Worm (Caenorhabditis elegans) whole organism, mixed stage, embryonic: Measurements from ENCODE around the gene ptrg-1.

Source experiments
- M03D4.4 ChIP-seq: sonication (generic microtip); optimal IDR thresholded peaks from 2 replicates; lab custom pipeline; 2017; ENCODE audit warnings: mild to moderate bottlenecking, missing genetic modification characterization, missing compliant biosample characterization
- bed-3 ChIP-seq: fragments of 200-800 bp; sonication (Bioruptor generic); optimal IDR thresholded peaks from 3 replicates; lab custom pipeline; 2018; ENCODE audit warnings: mild to moderate bottlenecking, missing genetic modification characterization, moderate library complexity, missing compliant biosample characterization
- blmp-1 ChIP-seq: fragments of 150-350 bp; optimal IDR thresholded peaks from 2 replicates; lab custom pipeline; 2014; ENCODE audit warnings: missing biosample characterization, missing genetic modification characterization
- ceh-39 ChIP-seq: fragments of 150-350 bp; optimal IDR thresholded peaks from 2 replicates; lab custom pipeline; 2014; ENCODE audit warnings: missing biosample characterization, missing genetic modification characterization
- ceh-43 ChIP-seq: fragments of 200-800 bp; sonication (Bioruptor generic); optimal IDR thresholded peaks from 2 replicates; lab custom pipeline; 2018; ENCODE audit warnings: mild to moderate bottlenecking, missing genetic modification characterization, moderate library complexity, missing compliant biosample characterization
- ces-1 ChIP-seq: fragments of 150-350 bp; optimal IDR thresholded peaks from 2 replicates; lab custom pipeline; 2014; ENCODE audit warnings: missing biosample characterization, missing genetic modification reagents, missing genetic modification characterization
- cnd-1 ChIP-seq: fragments of 200-800 bp; sonication (Bioruptor generic); optimal IDR thresholded peaks from 2 replicates; lab custom pipeline; 2018; ENCODE audit warnings: mild to moderate bottlenecking, missing genetic modification characterization, missing compliant biosample characterization
- drap-1 ChIP-seq: fragments of 200-800 bp; sonication (Bioruptor generic); optimal IDR thresholded peaks from 3 replicates; lab custom pipeline; 2018; ENCODE audit warnings: mild to moderate bottlenecking, missing genetic modification characterization, missing compliant biosample characterization
- elt-1 ChIP-seq: sonication (generic microtip); optimal IDR thresholded peaks from 2 replicates; lab custom pipeline; 2017; ENCODE audit warnings: missing genetic modification characterization, mild to moderate bottlenecking, missing compliant biosample characterization, antibody characterized with exemption, moderate library complexity, borderline replicate concordance; ENCODE audit not compliant: insufficient read depth
- flh-1 ChIP-seq: fragments of 200-800 bp; sonication (Bioruptor generic); optimal IDR thresholded peaks from 2 replicates; lab custom pipeline; 2018; ENCODE audit warnings: mild to moderate bottlenecking, missing genetic modification characterization, moderate library complexity, missing compliant biosample characterization
- ham-2 ChIP-seq: fragments of 200-800 bp; sonication (Bioruptor generic); optimal IDR thresholded peaks from 2 replicates; lab custom pipeline; 2018; ENCODE audit warnings: mild to moderate bottlenecking, missing genetic modification characterization, missing compliant biosample characterization
- lin-13 ChIP-seq: fragments of 150-350 bp; optimal IDR thresholded peaks from 2 replicates; lab custom pipeline; 2014; ENCODE audit warnings: missing biosample characterization, missing genetic modification characterization
- lin-32 ChIP-seq: fragments of 200-800 bp; sonication (Bioruptor generic); optimal IDR thresholded peaks from 2 replicates; lab custom pipeline; 2018; ENCODE audit warnings: mild to moderate bottlenecking, missing genetic modification characterization, missing compliant biosample characterization
- mab-5 ChIP-seq: fragments of 150-350 bp; optimal IDR thresholded peaks from 2 replicates; lab custom pipeline; 2014; ENCODE audit warnings: missing biosample characterization, missing genetic modification characterization
- mep-1 ChIP-seq: fragments of 150-350 bp; optimal IDR thresholded peaks from 2 replicates; lab custom pipeline; 2017; ENCODE audit warnings: missing biosample characterization, missing genetic modification reagents, missing genetic modification characterization, inconsistent platforms
- mls-2 ChIP-seq: sonication (generic microtip); optimal IDR thresholded peaks from 2 replicates; lab custom pipeline; 2016; ENCODE audit warnings: mild to moderate bottlenecking, missing genetic modification characterization, moderate library complexity, missing compliant biosample characterization
- nhr-2 ChIP-seq: fragments of 150-350 bp; optimal IDR thresholded peaks from 2 replicates; lab custom pipeline; 2014; ENCODE audit warnings: missing biosample characterization, missing genetic modification characterization
- nhr-28 ChIP-seq: fragments of 150-350 bp; optimal IDR thresholded peaks from 2 replicates; lab custom pipeline; 2014; ENCODE audit warnings: missing biosample characterization, missing genetic modification characterization
- nhr-76 ChIP-seq: sonication (generic microtip); optimal IDR thresholded peaks from 2 replicates; lab custom pipeline; 2017; ENCODE audit warnings: missing biosample characterization, missing genetic modification characterization
- pha-4 ChIP-seq: fragments of 150-350 bp; optimal IDR thresholded peaks from 2 replicates; lab custom pipeline; 2018; ENCODE audit warnings: missing biosample characterization, missing genetic modification reagents, missing genetic modification characterization
- sem-2 ChIP-seq: fragments of 200-800 bp; sonication (Bioruptor generic); optimal IDR thresholded peaks from 2 replicates; lab custom pipeline; 2018; ENCODE audit warnings: mild to moderate bottlenecking, missing genetic modification characterization, missing compliant biosample characterization
- snpc-4 ChIP-seq: fragments of 150-350 bp; optimal IDR thresholded peaks from 2 replicates; lab custom pipeline; 2014; ENCODE audit warnings: missing biosample characterization, missing genetic modification characterization
- sptf-1 ChIP-seq: sonication (generic microtip); optimal IDR thresholded peaks from 2 replicates; lab custom pipeline; 2017; ENCODE audit warnings: mild to moderate bottlenecking, missing genetic modification characterization, moderate library complexity, missing compliant biosample characterization
- tbx-8 ChIP-seq: fragments of 200-800 bp; sonication (Bioruptor generic); optimal IDR thresholded peaks from 2 replicates; lab custom pipeline; 2018; ENCODE audit warnings: mild to moderate bottlenecking, missing genetic modification characterization, moderate library complexity, missing compliant biosample characterization
- unc-120 ChIP-seq: sonication (generic microtip); optimal IDR thresholded peaks from 2 replicates; lab custom pipeline; 2017; ENCODE audit warnings: missing genetic modification characterization, missing compliant biosample characterization; ENCODE audit not compliant: poor library complexity, severe bottlenecking
- unc-39 ChIP-seq: fragments of 150-350 bp; optimal IDR thresholded peaks from 2 replicates; lab custom pipeline; 2014; ENCODE audit warnings: missing biosample characterization, missing genetic modification characterization
- unc-62 ChIP-seq: fragments of 150-350 bp; optimal IDR thresholded peaks from 2 replicates; lab custom pipeline; 2014; ENCODE audit warnings: missing biosample characterization, missing genetic modification reagents, missing genetic modification characterization
- zip-8 ChIP-seq: fragments of 150-350 bp; optimal IDR thresholded peaks from 2 replicates; lab custom pipeline; 2014; ENCODE audit warnings: missing biosample characterization, missing genetic modification characterization
- ztf-11 ChIP-seq: fragments of 150-350 bp; optimal IDR thresholded peaks from 2 replicates; lab custom pipeline; 2014; ENCODE audit warnings: missing biosample characterization, missing genetic modification characterization

Gene ptrg-1

DNA sequence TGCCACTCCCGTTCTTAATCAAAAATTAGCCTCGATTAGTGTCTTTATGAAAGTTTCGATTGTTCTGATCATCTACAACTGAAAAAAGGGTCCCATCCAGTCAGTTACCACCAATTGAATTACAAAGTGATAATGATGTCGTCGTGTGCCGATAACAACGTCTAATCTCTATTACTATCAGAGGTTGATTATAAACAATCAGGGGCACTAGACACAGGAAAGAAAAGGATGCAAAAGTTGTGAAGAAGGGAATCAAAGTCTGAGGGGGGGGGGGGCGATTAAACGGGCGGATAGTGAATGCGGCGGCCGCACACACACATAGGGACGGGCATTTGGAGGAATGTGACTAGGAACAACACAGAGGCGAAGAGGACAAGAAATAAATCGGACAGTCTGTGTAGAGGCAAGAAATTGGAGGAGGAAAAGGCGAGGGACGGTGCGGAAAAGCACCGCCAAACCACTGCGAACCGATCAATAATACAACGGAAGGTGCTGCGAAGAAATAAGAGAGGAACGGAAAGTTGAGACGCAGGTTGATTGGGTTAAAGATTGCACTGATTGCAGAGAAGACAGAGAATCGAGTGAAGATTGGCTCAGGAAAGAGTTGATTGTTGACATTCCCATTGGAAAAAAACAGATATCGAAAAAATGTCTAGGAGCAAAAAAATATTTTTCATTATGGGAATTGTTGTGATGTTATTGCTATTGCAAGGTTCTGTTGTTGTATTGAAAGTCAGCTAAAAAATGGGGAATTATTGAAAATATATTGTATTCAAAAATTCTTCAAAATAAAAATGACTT, 19.1 kb downstream of the ptrg-1 start:
- TF ChIP-seq cnd-1: peak; percentile 20
- TF ChIP-seq elt-1 (tag; lab: Kevin White, UChicago): no peak
- TF ChIP-seq mls-2 (tag; lab: Kevin White, UChicago): peak; percentile 51
- peak; percentile 14 for TF ChIP-seq sptf-1
- no peak for TF ChIP-seq nhr-76 (tag; lab: Kevin White, UChicago)
- no peak for TF ChIP-seq blmp-1 (tag; lab: Kevin White, UChicago)
- TF ChIP-seq unc-120 (tag; lab: Kevin White, UChicago): peak; percentile 9
- peak; percentile 63 for TF ChIP-seq drap-1 (GFP tag; lab: Kevin White, UChicago)
- TF ChIP-seq M03D4.4 (tag; lab: Kevin White, UChicago): peak; percentile 60
- no peak for TF ChIP-seq lin-13 (tag; lab: Kevin White, UChicago)
- TF ChIP-seq pha-4: peak; percentile 13
- peak; percentile 22 for TF ChIP-seq ham-2
- no peak for TF ChIP-seq flh-1 (GFP tag; lab: Kevin White, UChicago)
- no peak for TF ChIP-seq mab-5 (tag; lab: Kevin White, UChicago)

DNA sequence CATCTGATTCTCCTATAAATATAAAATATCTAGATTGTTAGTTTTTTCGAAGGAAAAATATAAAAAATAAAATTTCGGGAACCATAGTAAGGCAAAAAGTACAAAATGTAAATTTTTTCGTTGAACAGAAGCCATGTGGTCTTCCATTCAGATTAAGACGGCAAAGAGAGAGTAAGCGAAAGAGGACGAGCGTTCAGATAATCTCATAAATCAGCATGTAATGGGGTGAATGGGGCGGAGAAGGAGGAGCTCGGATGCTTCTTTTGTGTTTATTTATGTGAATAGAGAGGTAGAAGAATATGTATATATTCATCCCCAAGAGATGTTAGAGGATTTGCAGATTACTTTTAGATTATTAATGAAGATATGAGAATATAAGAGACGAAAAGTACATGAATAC, 19.9 kb downstream of the ptrg-1 start, which contains the start of gene pxf-1:
TSS of gene pxf-1 (minus strand) at position 14 of the 400 bp plus-strand sequence.
- TF ChIP-seq sem-2: no peak
- TF ChIP-seq ces-1 (GFP tag; lab: Kevin White, UChicago): peak; percentile 59
- TF ChIP-seq mab-5 (tag; lab: Kevin White, UChicago): no peak

DNA sequence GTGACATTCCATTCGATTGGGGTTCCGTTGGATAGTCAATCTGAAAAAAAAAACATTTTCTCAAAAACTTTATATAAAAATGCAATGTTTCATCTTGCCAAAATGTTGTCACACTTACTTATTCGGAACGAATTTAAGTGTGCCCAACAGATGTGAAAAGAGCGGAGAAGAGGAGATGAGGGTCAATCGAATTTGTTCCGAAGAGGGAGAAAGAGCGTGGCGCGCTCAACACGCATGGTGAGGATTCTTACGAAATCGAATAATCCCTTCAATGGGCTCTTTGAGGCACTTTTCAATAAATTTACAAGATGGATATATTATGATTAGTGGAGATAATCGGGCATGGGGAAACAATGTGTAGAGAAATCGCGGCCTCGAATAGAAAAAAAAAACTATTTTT, 23.4 kb downstream of the ptrg-1 start:
- TF ChIP-seq zip-8 (tag; lab: Kevin White, UChicago) (no peak), unc-62 (no peak), ces-1 (GFP tag; lab: Kevin White, UChicago) (peak; percentile 99)

DNA sequence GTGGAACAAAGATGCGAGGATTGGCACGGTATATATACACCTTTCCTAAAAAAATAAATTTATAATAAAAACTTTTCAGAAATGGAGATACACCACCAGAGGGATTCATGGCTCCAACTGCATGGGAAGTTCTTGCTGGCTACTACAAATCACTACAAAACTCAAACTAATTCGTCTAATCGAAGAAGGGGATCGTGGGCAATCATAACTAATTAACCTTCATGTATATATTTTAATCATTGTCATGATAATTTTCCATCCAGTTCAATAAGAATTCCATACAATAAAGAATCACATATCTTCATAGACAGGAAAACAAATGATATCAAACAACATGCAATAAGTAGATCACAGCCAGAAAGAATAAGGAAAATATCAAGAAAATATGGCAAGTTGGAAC, 30.2 kb downstream of the ptrg-1 start:
- no peak for TF ChIP-seq ceh-39 (tag; lab: Kevin White, UChicago)
- no peak for TF ChIP-seq lin-13 (tag; lab: Kevin White, UChicago)
- TF ChIP-seq nhr-2 (tag; lab: Kevin White, UChicago): no peak
- TF ChIP-seq unc-62: no peak
- TF ChIP-seq pha-4: no peak
- TF ChIP-seq snpc-4 (tag; lab: Kevin White, UChicago): no peak
- TF ChIP-seq ces-1 (GFP tag; lab: Kevin White, UChicago): no peak
- TF ChIP-seq nhr-28: no peak
- no peak for TF ChIP-seq drap-1 (GFP tag; lab: Kevin White, UChicago)
- TF ChIP-seq zip-8 (tag; lab: Kevin White, UChicago): no peak
- TF ChIP-seq nhr-76 (tag; lab: Kevin White, UChicago): no peak
- no peak for TF ChIP-seq unc-39
- TF ChIP-seq cnd-1: no peak
- no peak for TF ChIP-seq ham-2
- no peak for TF ChIP-seq ztf-11 (tag; lab: Kevin White, UChicago)
- no peak for TF ChIP-seq bed-3 (GFP tag; lab: Kevin White, UChicago)
- no peak for TF ChIP-seq mep-1

DNA sequence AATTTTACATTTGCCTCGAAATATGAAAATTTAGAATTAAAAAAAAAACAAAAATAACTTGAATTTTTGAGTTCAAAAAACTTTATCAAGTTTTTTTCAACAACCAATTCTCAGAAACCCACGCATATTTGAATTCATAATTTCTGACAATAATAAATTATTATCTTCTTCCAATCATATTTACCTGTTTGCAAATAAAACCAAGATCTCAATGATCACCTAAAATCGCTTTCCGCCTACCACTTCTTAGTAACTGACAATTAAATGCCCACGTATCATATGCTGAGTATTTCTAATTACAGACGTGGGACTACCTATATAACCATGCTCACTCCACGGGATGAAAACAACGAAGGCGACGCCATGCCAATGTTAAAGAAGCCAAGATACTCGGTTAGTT, 32.5 kb downstream of the ptrg-1 start, which contains the start of gene pps-1:
TSS of gene pps-1 (plus strand) at position 301 of the 400 bp plus-strand sequence.
- TF ChIP-seq flh-1 (GFP tag; lab: Kevin White, UChicago) (no peak), cnd-1 (no peak), drap-1 (GFP tag; lab: Kevin White, UChicago) (no peak), unc-39 (no peak), lin-32 (GFP tag; lab: Kevin White, UChicago) (no peak), unc-62 (no peak), blmp-1 (tag; lab: Kevin White, UChicago) (no peak), lin-13 (tag; lab: Kevin White, UChicago) (no peak), mls-2 (tag; lab: Kevin White, UChicago) (no peak), M03D4.4 (tag; lab: Kevin White, UChicago) (no peak), ceh-43 (GFP tag; lab: Kevin White, UChicago) (no peak), snpc-4 (tag; lab: Kevin White, UChicago) (no peak), zip-8 (tag; lab: Kevin White, UChicago) (no peak), tbx-8 (no peak), mep-1 (no peak), sem-2 (no peak), ztf-11 (tag; lab: Kevin White, UChicago) (no peak), ham-2 (no peak)
- TF ChIP-seq, all 35 proteins: peak for 0
